Fruit fly (Drosophila melanogaster): ENCODE results near the gene Bin1.

The Bin1 gene

DNA sequence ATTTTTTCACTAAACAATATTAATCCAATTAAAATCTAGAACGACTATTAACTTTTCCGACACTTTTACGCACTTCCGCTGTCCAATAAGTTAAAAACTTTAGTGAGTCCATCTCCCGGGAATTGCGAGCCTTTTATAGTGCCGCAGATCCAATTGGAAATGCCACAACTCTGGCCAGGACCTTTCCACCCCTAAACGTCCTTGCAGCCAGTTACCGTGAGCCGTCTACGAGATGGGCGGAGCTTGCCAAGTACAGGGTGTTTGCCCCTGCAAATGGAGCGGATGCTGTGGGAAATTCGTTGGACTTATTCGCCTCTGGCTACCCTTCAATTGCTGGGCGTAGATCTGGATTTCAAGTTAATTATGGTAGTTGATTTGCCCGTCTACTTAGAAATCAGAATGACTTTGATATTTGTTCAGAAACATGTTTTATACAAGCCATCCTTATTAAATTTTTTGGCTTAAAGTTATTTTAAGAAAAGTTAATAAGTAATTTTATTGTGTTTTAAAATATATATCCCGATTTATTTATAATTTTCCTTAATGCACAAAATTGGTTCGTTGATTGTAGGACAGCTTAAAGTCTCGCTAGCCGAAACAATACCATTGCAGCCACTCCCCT, 38.0 kb downstream of the Bin1 start, which contains the start of gene Fer2 (continued):
- TF ChIP-seq CG10959 (GFP tag; IDR thresholded peaks at IDR 0.05) (no peak), CG10366 (GFP tag; IDR thresholded peaks at IDR 0.05) (0 out of 2 replicates have a peak, but pooled peaks have one; percentile 14), mam (GFP tag; optimal IDR thresholded peaks at IDR 0.05) (no peak), Ada2b (GFP tag; IDR thresholded peaks at IDR 0.05) (no peak), CG13296 (GFP tag; optimal IDR thresholded peaks at IDR 0.05) (no peak), CG2712 (tag; optimal IDR thresholded peaks at IDR 0.05) (peak; percentile 19), mirr (GFP tag; optimal IDR thresholded peaks at IDR 0.05) (no peak), CG13123 (GFP tag; optimal IDR thresholded peaks at IDR 0.05) (no peak), salm (tag; optimal IDR thresholded peaks at IDR 0.05) (no peak), slou (GFP tag; optimal IDR thresholded peaks at IDR 0.05) (no peak), ato (GFP tag; IDR thresholded peaks at IDR 0.05; ENCODE audit: partially characterized antibody) (no peak), CG10274 (GFP tag; optimal IDR thresholded peaks at IDR 0.05) (peak; percentile 91), Meics (GFP tag; optimal IDR thresholded peaks at IDR 0.05) (peak; percentile 61), ssp (GFP tag; IDR thresholded peaks at IDR 0.05) (no peak), Tbp (GFP tag; optimal IDR thresholded peaks at IDR 0.05) (no peak), D19A (tag; optimal IDR thresholded peaks at IDR 0.05) (peak; percentile 39), Dll (GFP tag; IDR thresholded peaks at IDR 0.05; ENCODE audit: partially characterized antibody) (no peak), sc (optimal IDR thresholded peaks at IDR 0.05) (no peak), sc (GFP tag; optimal IDR thresholded peaks at IDR 0.05) (no peak), ken (GFP tag; IDR thresholded peaks at IDR 0.05) (no peak), CG17829 (tag; optimal IDR thresholded peaks at IDR 0.05) (no peak), tap (tag; optimal IDR thresholded peaks at IDR 0.05) (no peak), BtbVII (GFP tag; optimal IDR thresholded peaks at IDR 0.05) (peak; percentile 12), Gug (GFP tag; IDR thresholded peaks at IDR 0.05) (0 out of 4 replicates have a peak, but pooled peaks have one; percentile 2)

- TF ChIP-seq Pdp1 (GFP tag; optimal IDR thresholded peaks at IDR 0.05), result peak in 1 of 2 experiments; percentile 90
- no peak for TF ChIP-seq gfzf (GFP tag; optimal IDR thresholded peaks at IDR 0.05)
These were observed 40.7 kb downstream of the Bin1 start for dm6 chr3R:16148712-16149111.

DNA sequence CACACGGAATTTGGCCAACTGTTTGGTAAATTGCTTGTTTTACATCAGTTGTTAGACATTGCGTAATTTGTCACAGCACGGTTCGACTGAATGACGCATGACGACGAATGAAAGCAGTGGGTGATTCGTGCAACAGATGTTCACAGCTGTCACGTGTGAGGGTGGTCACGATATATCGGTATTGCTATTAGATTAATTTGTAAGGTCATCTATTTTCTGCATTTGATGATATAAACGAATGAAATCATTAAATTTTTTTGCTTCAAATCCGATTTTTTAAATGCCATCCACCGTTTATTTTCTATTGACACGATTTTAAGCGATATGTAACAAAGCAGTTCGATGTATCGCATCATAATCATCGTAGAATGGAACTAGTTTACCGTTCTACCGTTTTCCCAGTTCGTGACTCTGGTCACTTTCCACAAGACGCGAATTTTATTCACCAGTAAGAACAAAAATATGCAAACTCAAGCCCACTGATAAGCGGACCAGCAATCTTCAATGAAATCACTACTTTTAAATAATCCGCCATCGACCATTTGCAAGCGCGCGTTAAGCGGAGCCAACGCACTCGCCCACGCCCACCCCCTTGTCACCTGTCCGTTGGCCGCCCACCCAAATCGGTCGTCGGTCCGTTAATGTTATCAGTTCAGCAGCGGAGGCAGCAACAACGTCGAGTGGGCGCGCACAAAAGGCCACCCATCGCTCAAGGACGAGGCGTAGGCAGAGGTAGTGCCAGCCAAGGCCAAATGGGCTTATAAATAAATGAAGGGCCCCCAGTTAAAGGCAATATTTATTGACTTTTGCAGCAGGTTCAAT, 42.5 kb downstream of the Bin1 start, which contains the start of the genes Mic26-27 and CG5916:
Gene Mic26-27, minus strand, starts transcription at position 224 of the 822 bp plus-strand sequence.
Gene CG5916, plus strand, starts transcription at position 398 of the 822 bp plus-strand sequence.
- no peak for TF ChIP-seq Vsx1 (GFP tag; optimal IDR thresholded peaks at IDR 0.05)
- no peak for TF ChIP-seq CG1832 (GFP tag; optimal IDR thresholded peaks at IDR 0.05)
- TF ChIP-seq bab2 (GFP tag; optimal IDR thresholded peaks at IDR 0.05), result peak; percentile 73
- no peak for TF ChIP-seq zf30C (GFP tag; optimal IDR thresholded peaks at IDR 0.05)
- TF ChIP-seq CG34376 (GFP tag; optimal IDR thresholded peaks at IDR 0.05), result peak; percentile 28
- peak; percentile 71 for TF ChIP-seq CG4730 (GFP tag; IDR thresholded peaks at IDR 0.05)
- TF ChIP-seq mld (GFP tag; IDR thresholded peaks at IDR 0.05; ENCODE audit: partially characterized antibody), result peak; percentile 95
- TF ChIP-seq wor (GFP tag; IDR thresholded peaks at IDR 0.05), result peak; percentile 85
- peak; percentile 11 for TF ChIP-seq D (optimal IDR thresholded peaks at IDR 0.05)
- TF ChIP-seq D (GFP tag; optimal IDR thresholded peaks at IDR 0.05), result peak; percentile 23
- no peak for TF ChIP-seq Lpt (GFP tag; optimal IDR thresholded peaks at IDR 0.05)
- peak; percentile 78 for TF ChIP-seq CG4424 (GFP tag; optimal IDR thresholded peaks at IDR 0.05)
- 0 out of 2 replicates have a peak, but pooled peaks have one; percentile 14 for TF ChIP-seq sens-2 (GFP tag; IDR thresholded peaks at IDR 0.05)
- peak; percentile 76; the same call in 2 of the 3 replicates for TF ChIP-seq zfh1 (GFP tag; IDR thresholded peaks at IDR 0.05)
- no peak for TF ChIP-seq Kr (GFP tag; optimal IDR thresholded peaks at IDR 0.05)
- TF ChIP-seq Myb (GFP tag; optimal IDR thresholded peaks at IDR 0.05), result peak; percentile 85
- no peak for TF ChIP-seq HLHmδ (GFP tag; optimal IDR thresholded peaks at IDR 0.05)
- TF ChIP-seq Eip74EF (GFP tag; optimal IDR thresholded peaks at IDR 0.05), result no peak
- TF ChIP-seq CG16863 (GFP tag; optimal IDR thresholded peaks at IDR 0.05), result peak; percentile 83
- peak; percentile 67 for TF ChIP-seq CG32532 (GFP tag; IDR thresholded peaks at IDR 0.05)
- TF ChIP-seq CG30403 (GFP tag; optimal IDR thresholded peaks at IDR 0.05), result peak; percentile 93
